Fruit fly (Drosophila melanogaster): Measurements from ENCODE around the gene aly.

Gene aly

dm6 chr3L:3036951-3037586 lies 10.7 kb upstream of the aly start (continued):
- TF ChIP-seq CG42726 (GFP tag; IDR thresholded peaks at IDR 0.05; ENCODE audit: partially characterized antibody) (peak; percentile 22; the same call in 1 of the 2 replicates), C15 (GFP tag; IDR thresholded peaks at IDR 0.05) (no peak), gem (tag; optimal IDR thresholded peaks at IDR 0.05) (no peak), CG31388 (GFP tag; optimal IDR thresholded peaks at IDR 0.05) (no peak)

- TF ChIP-seq dan (GFP tag; IDR thresholded peaks at IDR 0.05) (no peak), gce (GFP tag; IDR thresholded peaks at IDR 0.05) (peak; percentile 60; the same call in 1 of the 3 replicates), run (tag; optimal IDR thresholded peaks at IDR 0.05) (peak; percentile 32), ttk (GFP tag; IDR thresholded peaks at IDR 0.05) (peak; percentile 60), Eip74EF (GFP tag; optimal IDR thresholded peaks at IDR 0.05) (peak in 1 of 2 experiments; percentile 78), ERR (GFP tag; optimal IDR thresholded peaks at IDR 0.05) (peak; percentile 40), HLH54F (GFP tag; optimal IDR thresholded peaks at IDR 0.05) (peak; percentile 73), CG8924 (tag; optimal IDR thresholded peaks at IDR 0.05) (peak; percentile 92), CG7987 (GFP tag; optimal IDR thresholded peaks at IDR 0.05) (peak; percentile 46), CG8388 (GFP tag; optimal IDR thresholded peaks at IDR 0.05) (peak; percentile 82), sisA (GFP tag; IDR thresholded peaks at IDR 0.05) (peak; percentile 51; the same call in 1 of the 2 replicates), trem (tag; optimal IDR thresholded peaks at IDR 0.05) (peak; percentile 59), ftz-f1 (GFP tag; optimal IDR thresholded peaks at IDR 0.05) (no peak), croc (GFP tag; conservative IDR thresholded peaks at IDR 0.05) (peak; percentile 44; the same call in 2 of the 3 replicates), knrl (GFP tag; IDR thresholded peaks at IDR 0.05; ENCODE audit: partially characterized antibody) (no peak), CG13775 (GFP tag; optimal IDR thresholded peaks at IDR 0.05) (peak; percentile 84), B-H2 (GFP tag; optimal IDR thresholded peaks at IDR 0.05) (peak; percentile 78), her (GFP tag; optimal IDR thresholded peaks at IDR 0.05) (peak; percentile 44), CG8765 (GFP tag; IDR thresholded peaks at IDR 0.05) (peak; percentile 67), fu2 (GFP tag; optimal IDR thresholded peaks at IDR 0.05) (peak; percentile 47), Bgb (GFP tag; IDR thresholded peaks at IDR 0.05; ENCODE audit: partially characterized antibody) (no peak), Ada2b (GFP tag; IDR thresholded peaks at IDR 0.05) (peak; percentile 78), CG17186 (GFP tag; optimal IDR thresholded peaks at IDR 0.05) (peak; percentile 57), CG1529 (GFP tag; optimal IDR thresholded peaks at IDR 0.05) (peak; percentile 78), Dfd (GFP tag; optimal IDR thresholded peaks at IDR 0.05) (no peak), Dll (GFP tag; IDR thresholded peaks at IDR 0.05; ENCODE audit: partially characterized antibody) (0 out of 4 replicates have a peak, but pooled peaks have one; percentile 29), ind (GFP tag; optimal IDR thresholded peaks at IDR 0.05) (peak; percentile 75), CG6254 (GFP tag; optimal IDR thresholded peaks at IDR 0.05) (peak; percentile 80), CG12769 (tag; optimal IDR thresholded peaks at IDR 0.05) (peak; percentile 73), cato (GFP tag; optimal IDR thresholded peaks at IDR 0.05; ENCODE audit: borderline replicate concordance) (peak; percentile 41), tx (GFP tag; optimal IDR thresholded peaks at IDR 0.05) (peak; percentile 55), Oaz (GFP tag; IDR thresholded peaks at IDR 0.05) (peak; percentile 74), sens-2 (GFP tag; IDR thresholded peaks at IDR 0.05) (peak; percentile 70; the same call in 1 of the 2 replicates), Abd-B (GFP tag; optimal IDR thresholded peaks at IDR 0.05) (peak; percentile 61), Med (GFP tag) (peak; percentile 96), amos (GFP tag; IDR thresholded peaks at IDR 0.05; ENCODE audit: partially characterized antibody) (no peak), CG11093 (GFP tag; IDR thresholded peaks at IDR 0.05) (peak; percentile 41; the same call in 1 of the 3 replicates), CG15514 (GFP tag; optimal IDR thresholded peaks at IDR 0.05) (peak; percentile 78), CG6654 (GFP tag; optimal IDR thresholded peaks at IDR 0.05) (peak; percentile 58), Fer3 (tag; optimal IDR thresholded peaks at IDR 0.05) (peak; percentile 80), bowl (GFP tag; IDR thresholded peaks at IDR 0.05) (peak; percentile 17; the same call in 1 of the 2 replicates)
These were observed 9.7 kb upstream of the aly start for dm6 chr3L:3035769-3036583.

Data from whole organism, embryonic.